Fruit fly (Drosophila melanogaster) whole organism, prepupa: ENCODE data around the gene nebu.

ENCODE experiments used
- CG11902 ChIP-seq: fragments of 200-800 bp; sonication (Bioruptor generic); optimal IDR thresholded peaks from 3 replicates; lab custom pipeline; 2016; ENCODE audit warnings: missing biosample characterization, missing genetic modification characterization
- CG6163 ChIP-seq: fragments of 200-800 bp; sonication (Bioruptor generic); IDR thresholded peaks from 3 replicates; pipeline ENCODE4 v1.3.6; 2022; ENCODE audit warnings: missing biosample characterization, missing genetic modification characterization
- Eip93F ChIP-seq: fragments of 200-800 bp; sonication (Bioruptor generic); optimal IDR thresholded peaks from 2 replicates; lab custom pipeline; 2016; ENCODE audit warnings: missing biosample characterization, mild to moderate bottlenecking, missing genetic modification characterization
- Gug ChIP-seq: fragments of 200-800 bp; sonication (Bioruptor generic); IDR thresholded peaks from 2 replicates; pipeline ENCODE4 v1.3.6; 2022; ENCODE audit warnings: missing biosample characterization, missing genetic modification characterization
- Hr4 ChIP-seq: fragments of 200-800 bp; sonication (Bioruptor generic); optimal IDR thresholded peaks from 3 replicates; lab custom pipeline; 2016; ENCODE audit warnings: missing biosample characterization, missing genetic modification characterization
- Sox15 ChIP-seq: fragments of 200-800 bp; sonication (Bioruptor generic); optimal IDR thresholded peaks from 3 replicates; lab custom pipeline; 2016; ENCODE audit warnings: missing biosample characterization, missing genetic modification characterization
- achi ChIP-seq: fragments of 200-800 bp; sonication (Bioruptor generic); optimal IDR thresholded peaks from 3 replicates; lab custom pipeline; 2016; ENCODE audit warnings: missing biosample characterization, missing genetic modification characterization
- ss ChIP-seq, 2 experiments: fragments of 200-800 bp; sonication (Bioruptor generic); optimal IDR thresholded peaks; 2 replicates in 1 of 2; 3 replicates in 1 of 2; lab custom pipeline; 2017 to 2018; ENCODE audit warnings: mild to moderate bottlenecking in 2 of 2, missing biosample characterization in 2 of 2, missing genetic modification characterization in 2 of 2, moderate library complexity in 1 of 2

DNA sequence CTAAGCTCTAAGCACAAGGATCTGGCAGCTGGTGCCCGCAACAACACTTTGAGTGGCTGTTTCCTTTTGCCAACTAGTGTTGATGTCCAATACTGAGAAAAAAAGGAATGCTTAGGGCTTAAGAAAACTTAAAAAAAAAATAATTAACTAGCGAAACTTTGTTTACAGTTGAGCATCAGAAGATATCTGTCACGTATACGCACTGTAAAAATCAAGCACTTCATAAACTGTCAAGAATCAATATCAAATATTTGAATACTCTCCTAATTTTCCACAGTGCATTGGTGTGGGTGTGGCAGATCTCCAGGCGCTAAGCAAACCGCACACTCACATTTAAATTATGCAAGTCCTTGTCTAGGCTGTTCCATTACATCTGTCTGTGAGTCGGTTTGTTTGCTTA is 31.3 kb upstream of the nebu start:
- TF ChIP-seq Eip93F (no peak), Sox15 (GFP tag; lab: Kevin White, UChicago) (no peak), CG11902 (GFP tag; lab: Kevin White, UChicago) (no peak), achi (GFP tag; lab: Kevin White, UChicago) (no peak), Gug (no peak), Hr4 (GFP tag; lab: Kevin White, UChicago) (no peak), CG6163 (GFP tag; lab: Robert Waterston, UW) (no peak), ss (GFP tag; optimal IDR thresholded peaks at IDR 0.05; lab: Kevin White, UChicago) (no peak)
